Worm (Caenorhabditis elegans) whole organism, L4 larva: ENCODE measurements around the gene C18H7.4.

Experiments
- D1046.2 ChIP-seq: fragments of 200-800 bp; sonication (Bioruptor generic); IDR thresholded peaks from 2 replicates; pipeline ENCODE4 v1.3.6; 2022; ENCODE audit warnings: missing genetic modification characterization, missing compliant biosample characterization
- F26F4.8 ChIP-seq: fragments of 200-800 bp; sonication (Bioruptor generic); conservative IDR thresholded peaks from 2 replicates; pipeline ENCODE4 v1.3.6; 2022; ENCODE audit warnings: missing genetic modification characterization, missing compliant biosample characterization
- F49E8.2 ChIP-seq: sonication (generic microtip); optimal IDR thresholded peaks from 2 replicates; lab custom pipeline; 2016; ENCODE audit warnings: missing compliant biosample characterization, mild to moderate bottlenecking, missing genetic modification characterization, borderline replicate concordance
- T20F7.1 ChIP-seq: fragments of 200-800 bp; sonication (Bioruptor generic); optimal IDR thresholded peaks from 2 replicates; lab custom pipeline; 2018; ENCODE audit warnings: mild to moderate bottlenecking, missing genetic modification characterization, missing compliant biosample characterization
- Y105C5A.15 ChIP-seq: fragments of 200-800 bp; sonication (Bioruptor generic); IDR thresholded peaks from 2 replicates; pipeline ENCODE4 v1.3.6; 2022; ENCODE audit warnings: missing genetic modification characterization, missing compliant biosample characterization
- Y48G9A.11 ChIP-seq: fragments of 200-800 bp; sonication (Bioruptor generic); IDR thresholded peaks from 2 replicates; pipeline ENCODE4 v1.3.6; 2022; ENCODE audit warnings: missing genetic modification reagents, missing genetic modification characterization, missing compliant biosample characterization
- aha-1 ChIP-seq: fragments of 150-350 bp; peaks from one replicate; lab custom pipeline; 2014; ENCODE audit warnings: missing biosample characterization, missing genetic modification characterization
- attf-4 ChIP-seq: sonication (generic microtip); optimal IDR thresholded peaks from 3 replicates; lab custom pipeline; 2017; ENCODE audit warnings: missing biosample characterization, missing genetic modification characterization
- ceh-28 ChIP-seq: fragments of 150-350 bp; optimal IDR thresholded peaks from 2 replicates; lab custom pipeline; 2014; ENCODE audit warnings: missing biosample characterization, missing genetic modification reagents, missing genetic modification characterization
- ceh-32 ChIP-seq: sonication (generic microtip); optimal IDR thresholded peaks from 2 replicates; lab custom pipeline; 2016; ENCODE audit warnings: mild to moderate bottlenecking, missing genetic modification characterization, missing compliant biosample characterization; ENCODE audit not compliant: poor library complexity
- ces-1 ChIP-seq: fragments of 150-350 bp; sonication (generic microtip); optimal IDR thresholded peaks from 4 replicates; lab custom pipeline; 2014; ENCODE audit warnings: missing biosample characterization, missing genetic modification reagents, missing genetic modification characterization
- cey-2 ChIP-seq: sonication (generic microtip); optimal IDR thresholded peaks from 3 replicates; lab custom pipeline; 2017; ENCODE audit warnings: missing genetic modification characterization, mild to moderate bottlenecking, missing compliant biosample characterization, antibody characterized with exemption, borderline replicate concordance; ENCODE audit not compliant: insufficient read depth
- ctbp-1 ChIP-seq: fragments of 200-800 bp; sonication (Bioruptor generic); IDR thresholded peaks from 2 replicates; pipeline ENCODE4 v1.3.6; 2022; ENCODE audit warnings: missing genetic modification reagents, missing genetic modification characterization, missing compliant biosample characterization
- daf-16 ChIP-seq, 3 experiments: sonication (generic microtip); optimal IDR thresholded peaks; 2 replicates each; lab custom pipeline; 2016 to 2017; ENCODE audit warnings: missing genetic modification characterization in 3 of 3, missing genetic modification reagents in 3 of 3, mild to moderate bottlenecking in 2 of 3, missing compliant biosample characterization in 2 of 3, missing biosample characterization in 1 of 3, moderate library complexity in 1 of 3
- egl-27 ChIP-seq: sonication (generic microtip); optimal IDR thresholded peaks from 3 replicates; lab custom pipeline; 2017; ENCODE audit warnings: missing biosample characterization, missing genetic modification reagents, missing genetic modification characterization
- egl-43 ChIP-seq: fragments of 200-800 bp; sonication (Bioruptor generic); IDR thresholded peaks from 2 replicates; pipeline ENCODE4 v1.3.6; 2022; ENCODE audit warnings: missing genetic modification reagents, missing genetic modification characterization, missing compliant biosample characterization
- fkh-10 ChIP-seq: fragments of 150-350 bp; optimal IDR thresholded peaks from 2 replicates; lab custom pipeline; 2014; ENCODE audit warnings: missing biosample characterization, missing genetic modification reagents, missing genetic modification characterization
- hlh-11 ChIP-seq: fragments of 200-800 bp; sonication (Bioruptor generic); optimal IDR thresholded peaks from 2 replicates; lab custom pipeline; 2018; ENCODE audit warnings: mild to moderate bottlenecking, missing genetic modification characterization, missing compliant biosample characterization
- hlh-30 ChIP-seq: sonication (generic microtip); optimal IDR thresholded peaks from 2 replicates; lab custom pipeline; 2017; ENCODE audit warnings: antibody characterized with exemption, mild to moderate bottlenecking, missing genetic modification characterization, missing compliant biosample characterization; ENCODE audit not compliant: insufficient read depth
- jun-1 ChIP-seq: fragments of 150-350 bp; optimal IDR thresholded peaks from 2 replicates; lab custom pipeline; 2014; ENCODE audit warnings: missing biosample characterization, missing genetic modification reagents, missing genetic modification characterization
- lin-1 ChIP-seq: fragments of 200-800 bp; sonication (Bioruptor generic); IDR thresholded peaks from 2 replicates; pipeline ENCODE4 v1.3.6; 2022; ENCODE audit warnings: missing genetic modification reagents, missing genetic modification characterization, missing compliant biosample characterization
- mdl-1 ChIP-seq, 2 experiments: fragments of 150-350 bp in 1 of 2; sonication (generic microtip) in 1 of 2; optimal IDR thresholded peaks; 2 replicates each; lab custom pipeline; 2014 to 2017; ENCODE audit warnings: missing biosample characterization in 2 of 2, missing genetic modification characterization in 2 of 2
- nhr-237 ChIP-seq: sonication (generic microtip); optimal IDR thresholded peaks from 2 replicates; lab custom pipeline; 2017; ENCODE audit warnings: missing biosample characterization, missing genetic modification characterization
- nhr-25 ChIP-seq: sonication (generic microtip); optimal IDR thresholded peaks from 2 replicates; lab custom pipeline; 2017; ENCODE audit warnings: missing genetic modification characterization, mild to moderate bottlenecking, missing compliant biosample characterization, antibody characterized with exemption, moderate library complexity, borderline replicate concordance; ENCODE audit not compliant: insufficient read depth
- nhr-41 ChIP-seq: fragments of 200-800 bp; sonication (Bioruptor generic); IDR thresholded peaks from 2 replicates; pipeline ENCODE4 v1.3.6; 2022; ENCODE audit warnings: missing genetic modification reagents, missing genetic modification characterization, missing compliant biosample characterization
- nhr-76 ChIP-seq: fragments of 150-350 bp; optimal IDR thresholded peaks from 2 replicates; lab custom pipeline; 2014; ENCODE audit warnings: missing biosample characterization, missing genetic modification characterization
- pha-4 ChIP-seq, 2 experiments: fragments of 150-350 bp in 1 of 2; fragments of 200-800 bp in 1 of 2; sonication (Bioruptor generic) in 1 of 2; IDR thresholded peaks in 1 of 2; optimal IDR thresholded peaks in 1 of 2; 2 replicates each; pipeline versions ENCODE4 v1.3.6 to Lab custom; 2014 to 2022; ENCODE audit warnings: missing genetic modification characterization in 2 of 2, missing genetic modification reagents in 2 of 2, missing biosample characterization in 1 of 2, missing compliant biosample characterization in 1 of 2
- rbr-2 ChIP-seq: sonication (generic microtip); optimal IDR thresholded peaks from 2 replicates; lab custom pipeline; 2016; ENCODE audit warnings: missing genotype, missing genetic modification characterization, missing compliant biosample characterization
- saeg-2 ChIP-seq: fragments of 200-800 bp; sonication (Bioruptor generic); IDR thresholded peaks from 2 replicates; pipeline ENCODE4 v1.3.6; 2022; ENCODE audit warnings: missing genetic modification reagents, missing genetic modification characterization, missing compliant biosample characterization
- set-16 ChIP-seq: fragments of 200-800 bp; sonication (Bioruptor generic); IDR thresholded peaks from 2 replicates; pipeline ENCODE4 v1.3.6; 2022; ENCODE audit warnings: missing genetic modification reagents, missing genetic modification characterization, missing compliant biosample characterization
- snpc-1.2 ChIP-seq: fragments of 200-800 bp; sonication (Bioruptor generic); IDR thresholded peaks from 2 replicates; pipeline ENCODE4 v1.3.6; 2022; ENCODE audit warnings: missing genetic modification reagents, missing genetic modification characterization, missing compliant biosample characterization
- tag-97 ChIP-seq: fragments of 200-800 bp; sonication (Bioruptor generic); IDR thresholded peaks from 2 replicates; pipeline ENCODE4 v1.3.6; 2022; ENCODE audit warnings: missing genetic modification characterization, missing compliant biosample characterization
- unc-130 ChIP-seq: sonication (generic microtip); optimal IDR thresholded peaks from 2 replicates; lab custom pipeline; 2016; ENCODE audit warnings: missing genetic modification reagents, missing genetic modification characterization, missing compliant biosample characterization
- unc-39 ChIP-seq: sonication (generic microtip); optimal IDR thresholded peaks from 2 replicates; lab custom pipeline; 2017; ENCODE audit warnings: missing biosample characterization, missing genetic modification characterization
- unc-62 ChIP-seq, 3 experiments: fragments of 150-350 bp in 1 of 3; sonication (generic microtip); optimal IDR thresholded peaks in 2 of 3; peaks in 1 of 3; 1 replicate in 1 of 3; 2 replicates in 2 of 3; lab custom pipeline; 2014 to 2017; ENCODE audit warnings: missing biosample characterization in 3 of 3, missing genetic modification characterization in 3 of 3, missing genetic modification reagents in 3 of 3, missing genotype in 1 of 3
- zip-11 ChIP-seq: fragments of 200-800 bp; sonication (Bioruptor generic); IDR thresholded peaks from 2 replicates; pipeline ENCODE4 v1.3.6; 2022; ENCODE audit warnings: missing genetic modification characterization, missing compliant biosample characterization
- zip-2 ChIP-seq: fragments of 150-350 bp; optimal IDR thresholded peaks from 2 replicates; lab custom pipeline; 2014; ENCODE audit warnings: missing biosample characterization, missing genetic modification characterization

The C18H7.4 gene

ce11 chrIV:605431-605830 is 12.3 kb downstream of the C18H7.4 start:
- TF ChIP-seq Y48G9A.11 (GFP tag; lab: Robert Waterston, UW) (0 out of 2 replicates have a peak, but pooled peaks have one; percentile 36), pha-4 (GFP tag; IDR thresholded peaks at IDR 0.05; lab: Robert Waterston, UW) (peak; percentile 99; the same call in 1 of the 2 replicates), pha-4 (tag; optimal IDR thresholded peaks at IDR 0.05; lab: Kevin White, UChicago) (no peak), set-16 (GFP tag; lab: Robert Waterston, UW) (peak; percentile 99), egl-43 (GFP tag; lab: Robert Waterston, UW) (0 out of 2 replicates have a peak, but pooled peaks have one; percentile 47), unc-39 (tag; lab: Kevin White, UChicago) (no peak), nhr-41 (0 out of 2 replicates have a peak, but pooled peaks have one; percentile 28), cey-2 (tag; lab: Kevin White, UChicago) (no peak)

- no peak for TF ChIP-seq egl-27 (tag; lab: Kevin White, UChicago)
- TF ChIP-seq unc-130 (GFP tag; lab: Kevin White, UChicago) = no peak
- TF ChIP-seq D1046.2 (GFP tag; lab: Robert Waterston, UW) = 0 out of 2 replicates have a peak, but pooled peaks have one; percentile 52
- TF ChIP-seq aha-1 (tag; lab: Kevin White, UChicago) = peak; percentile 41
- TF ChIP-seq F49E8.2 = no peak
Measured at ce11 chrIV:606055-606454, 12.9 kb downstream of the C18H7.4 start, which contains the start of gene inx-18. Gene inx-18, plus strand, starts transcription at chrIV:606355.

DNA sequence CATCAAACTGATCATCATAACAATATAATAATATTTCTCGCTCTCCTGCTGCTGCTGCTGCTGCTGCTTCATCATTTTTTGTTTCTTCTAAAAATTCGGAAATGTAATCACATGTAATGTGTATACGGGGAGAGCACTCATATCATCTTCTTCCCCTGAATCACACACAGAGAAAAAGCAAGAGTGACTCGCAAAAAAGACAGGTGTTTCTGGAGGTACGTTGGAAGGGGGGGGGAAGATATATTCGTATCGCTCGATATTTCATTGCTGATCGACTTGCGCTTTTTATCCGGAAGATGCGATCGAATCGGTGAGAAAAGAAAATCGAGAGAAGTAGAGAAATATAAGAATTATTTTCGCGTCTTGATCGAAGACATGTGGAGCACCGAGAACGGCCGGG is 14.5 kb downstream of the C18H7.4 start:
- no peak for TF ChIP-seq nhr-41
- TF ChIP-seq egl-43 (GFP tag; lab: Robert Waterston, UW) = no peak
- peak; percentile 20 for TF ChIP-seq hlh-30 (tag; lab: Kevin White, UChicago)
- TF ChIP-seq lin-1 = no peak
- TF ChIP-seq fkh-10 (GFP tag; lab: Kevin White, UChicago) = no peak
- peak in 1 of 2 experiments; percentile 20 for TF ChIP-seq daf-16 (GFP tag; optimal IDR thresholded peaks at IDR 0.05; lab: Kevin White, UChicago)
- no peak for TF ChIP-seq daf-16 (tag; optimal IDR thresholded peaks at IDR 0.05; lab: Kevin White, UChicago)
- TF ChIP-seq attf-4 (tag; lab: Kevin White, UChicago) = no peak
- no peak for TF ChIP-seq nhr-237 (tag; lab: Kevin White, UChicago)

- TF ChIP-seq T20F7.1 (GFP tag; lab: Kevin White, UChicago) (no peak), snpc-1.2 (no peak), nhr-25 (tag; lab: Kevin White, UChicago) (no peak), set-16 (GFP tag; lab: Robert Waterston, UW) (no peak)
Measured at ce11 chrIV:613155-613554, 20.0 kb downstream of the C18H7.4 start.

DNA sequence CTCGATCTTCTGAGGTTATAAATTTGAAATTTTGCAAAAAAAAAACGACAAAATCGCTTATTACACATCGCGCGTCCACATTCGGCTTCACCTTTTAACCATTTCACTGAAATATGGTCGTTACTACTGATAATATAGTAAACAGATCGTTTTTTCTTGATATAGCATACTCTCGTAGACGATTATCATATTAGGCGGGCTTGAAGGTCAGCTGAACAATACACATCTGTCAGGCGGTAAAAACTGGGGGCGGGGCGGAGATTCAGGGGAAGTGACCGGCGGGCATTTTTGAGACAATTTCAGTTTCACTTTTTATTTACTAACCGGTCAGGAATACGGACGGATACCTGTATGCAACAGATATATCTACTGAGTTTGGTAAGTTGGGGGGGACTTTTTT is 22.1 kb downstream of the C18H7.4 start, which contains the start of gene C18H7.1:
TSS of gene C18H7.1 (plus strand) at position 301 of the 400 bp plus-strand sequence.
- TF ChIP-seq mdl-1 (tag; optimal IDR thresholded peaks at IDR 0.05; lab: Kevin White, UChicago) (no peak), F26F4.8 (GFP tag; lab: Robert Waterston, UW) (no peak), Y105C5A.15 (no peak)

DNA sequence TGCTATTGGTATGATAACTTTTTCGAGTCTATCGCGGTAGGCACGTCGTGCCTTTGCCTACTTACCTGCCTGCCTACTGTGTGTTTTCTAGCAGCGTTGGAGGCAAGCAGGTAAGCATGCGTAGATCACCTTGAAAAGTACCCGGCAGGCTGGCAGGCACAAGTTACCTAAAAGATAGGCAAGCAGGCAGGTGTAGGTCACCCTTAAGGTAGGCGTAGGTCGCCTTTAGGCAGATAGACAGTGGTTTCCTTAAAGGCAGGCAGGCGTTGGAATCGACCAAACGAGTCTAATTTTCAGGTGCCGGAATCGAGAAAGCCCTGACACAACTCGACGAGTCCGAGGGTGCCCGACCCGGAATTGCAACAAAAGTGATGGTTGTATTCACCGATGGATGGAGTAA is 26.6 kb downstream of the C18H7.4 start:
- no peak for TF ChIP-seq rbr-2 (tag; lab: Kevin White, UChicago)
- peak in 1 of 2 experiments; percentile 67 for TF ChIP-seq unc-62 (GFP tag; optimal IDR thresholded peaks at IDR 0.05 in 1 of 2; lab: Kevin White, UChicago)
- TF ChIP-seq unc-62 (tag; optimal IDR thresholded peaks at IDR 0.05; lab: Kevin White, UChicago) = no peak

- TF ChIP-seq D1046.2 (GFP tag; lab: Robert Waterston, UW) (0 out of 2 replicates have a peak, but pooled peaks have one; percentile 50), zip-2 (tag; lab: Kevin White, UChicago) (no peak), ceh-32 (tag; lab: Kevin White, UChicago) (no peak), zip-11 (GFP tag; lab: Robert Waterston, UW) (no peak), jun-1 (tag; lab: Kevin White, UChicago) (peak; percentile 55), ces-1 (GFP tag; lab: Kevin White, UChicago) (no peak), ceh-28 (tag; lab: Kevin White, UChicago) (no peak), lin-1 (peak; percentile 60; the same call in 1 of the 2 replicates), nhr-76 (no peak), hlh-11 (tag; lab: Kevin White, UChicago) (peak; percentile 47), ctbp-1 (GFP tag; lab: Robert Waterston, UW) (peak; percentile 87), saeg-2 (no peak), tag-97 (no peak)
Measured at ce11 chrIV:620324-620723, 27.2 kb downstream of the C18H7.4 start.
